Fruit fly (Drosophila melanogaster): ENCODE data around the gene CG6432.

CG6432 gene

dm6 chr3R:24336622-24337021, at the start of gene CG6432:
CG6432 (plus strand) TSS chr3R:24336922.
- TF ChIP-seq CG8478 (optimal IDR thresholded peaks at IDR 0.05) (no peak), CTCF (optimal IDR thresholded peaks at IDR 0.05) (no peak)

dm6 chr3R:24287157-24287556, 49.6 kb upstream of the CG6432 start:
- no peak for TF ChIP-seq CG8478 (optimal IDR thresholded peaks at IDR 0.05)
- no peak for TF ChIP-seq CTCF (optimal IDR thresholded peaks at IDR 0.05)

- TF ChIP-seq CTCF (optimal IDR thresholded peaks at IDR 0.05) = peak; percentile 3 to 29
- TF ChIP-seq CG8478 (optimal IDR thresholded peaks at IDR 0.05) = no peak
Observed at dm6 chr3R:24289768-24290349, 46.9 kb upstream of the CG6432 start, which contains the start of the genes CG34290 and Uck. CG34290 (minus strand) TSS chr3R:24289818. Uck (plus strand) TSS chr3R:24290172.

dm6 chr3R:24293171-24293570, 43.6 kb upstream of the CG6432 start:
- no peak for TF ChIP-seq CTCF (optimal IDR thresholded peaks at IDR 0.05)
- TF ChIP-seq CG8478 (optimal IDR thresholded peaks at IDR 0.05) = no peak

- TF ChIP-seq CTCF (optimal IDR thresholded peaks at IDR 0.05) = no peak
- TF ChIP-seq CG8478 (optimal IDR thresholded peaks at IDR 0.05) = no peak
Observed at dm6 chr3R:24294299-24294698, 42.4 kb upstream of the CG6432 start, which contains the start of gene CG5715. CG5715 (minus strand) TSS chr3R:24294399.

- no peak for TF ChIP-seq CG8478 (optimal IDR thresholded peaks at IDR 0.05)
- TF ChIP-seq CTCF (optimal IDR thresholded peaks at IDR 0.05) = no peak
Observed at dm6 chr3R:24294784-24295555, 41.8 kb upstream of the CG6432 start, which contains the start of gene crb. crb (plus strand) TSS chr3R:24295078.

dm6 chr3R:24295556-24296465, 40.9 kb upstream of the CG6432 start:
- TF ChIP-seq CTCF (optimal IDR thresholded peaks at IDR 0.05) (no peak), CG8478 (optimal IDR thresholded peaks at IDR 0.05) (no peak)

dm6 chr3R:24296913-24297312, 39.8 kb upstream of the CG6432 start:
- TF ChIP-seq CG8478 (optimal IDR thresholded peaks at IDR 0.05) (no peak), CTCF (optimal IDR thresholded peaks at IDR 0.05) (no peak)

- TF ChIP-seq CTCF (optimal IDR thresholded peaks at IDR 0.05) = no peak
- TF ChIP-seq CG8478 (optimal IDR thresholded peaks at IDR 0.05) = no peak
Observed at dm6 chr3R:24297444-24298146, 39.1 kb upstream of the CG6432 start.

- no peak for TF ChIP-seq CG8478 (optimal IDR thresholded peaks at IDR 0.05)
- TF ChIP-seq CTCF (optimal IDR thresholded peaks at IDR 0.05) = no peak
Observed at dm6 chr3R:24298534-24298936, 38.2 kb upstream of the CG6432 start.

dm6 chr3R:24299148-24299547, 37.6 kb upstream of the CG6432 start:
- TF ChIP-seq CG8478 (optimal IDR thresholded peaks at IDR 0.05) = no peak
- TF ChIP-seq CTCF (optimal IDR thresholded peaks at IDR 0.05) = no peak

dm6 chr3R:24301520-24301919, 35.2 kb upstream of the CG6432 start:
- TF ChIP-seq CTCF (optimal IDR thresholded peaks at IDR 0.05) = no peak
- TF ChIP-seq CG8478 (optimal IDR thresholded peaks at IDR 0.05) = no peak

- TF ChIP-seq CTCF (optimal IDR thresholded peaks at IDR 0.05) (no peak), CG8478 (optimal IDR thresholded peaks at IDR 0.05) (no peak)
Observed at dm6 chr3R:24303060-24303459, 33.7 kb upstream of the CG6432 start.

dm6 chr3R:24318217-24319082, 18.3 kb upstream of the CG6432 start, which contains the start of the genes Nab2 and BRWD3:
Nab2 (minus strand) TSS chr3R:24318419.
BRWD3 (plus strand) TSS chr3R:24319000.
- TF ChIP-seq CG8478 (optimal IDR thresholded peaks at IDR 0.05) (no peak), CTCF (optimal IDR thresholded peaks at IDR 0.05) (no peak)
